Worm (Caenorhabditis elegans): ENCODE data around the gene Y50D4B.1.

DNA sequence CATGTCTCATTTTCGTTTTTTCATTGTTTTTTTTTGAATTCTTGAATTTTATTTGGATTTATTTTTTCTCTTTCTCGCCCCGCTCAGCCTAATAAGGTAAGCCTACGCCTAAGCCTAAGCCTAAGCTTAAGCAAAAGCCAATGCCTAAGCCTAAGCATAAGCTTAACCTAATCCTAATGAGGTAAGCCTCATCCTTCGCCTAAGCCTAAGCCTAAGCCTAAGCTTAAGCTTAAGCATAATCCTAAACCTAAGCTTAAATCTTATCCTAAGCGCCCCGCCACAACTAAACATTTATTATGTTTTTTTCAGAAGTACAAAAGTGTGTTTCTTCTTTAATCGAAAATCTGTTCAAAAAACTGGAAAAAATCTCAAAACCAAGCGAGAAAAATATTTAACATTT is 578 bp upstream of the Y50D4B.1 start:
- no peak for TF ChIP-seq ztf-23 (GFP tag; IDR thresholded peaks at IDR 0.05)
- TF ChIP-seq cog-1 (tag; optimal IDR thresholded peaks at IDR 0.05) = no peak
- TF ChIP-seq flt-1 (GFP tag; IDR thresholded peaks at IDR 0.05) = no peak
- TF ChIP-seq ref-1 (GFP tag; conservative IDR thresholded peaks at IDR 0.05) = no peak
- TF ChIP-seq klf-2 (GFP tag; conservative IDR thresholded peaks at IDR 0.05) = no peak
- TF ChIP-seq ztf-29 (GFP tag; IDR thresholded peaks at IDR 0.05) = no peak
- TF ChIP-seq T22C8.4 (GFP tag; IDR thresholded peaks at IDR 0.05) = no peak
